Fruit fly (Drosophila melanogaster): Measurements from ENCODE around the gene CG8260.

The CG8260 gene

DNA sequence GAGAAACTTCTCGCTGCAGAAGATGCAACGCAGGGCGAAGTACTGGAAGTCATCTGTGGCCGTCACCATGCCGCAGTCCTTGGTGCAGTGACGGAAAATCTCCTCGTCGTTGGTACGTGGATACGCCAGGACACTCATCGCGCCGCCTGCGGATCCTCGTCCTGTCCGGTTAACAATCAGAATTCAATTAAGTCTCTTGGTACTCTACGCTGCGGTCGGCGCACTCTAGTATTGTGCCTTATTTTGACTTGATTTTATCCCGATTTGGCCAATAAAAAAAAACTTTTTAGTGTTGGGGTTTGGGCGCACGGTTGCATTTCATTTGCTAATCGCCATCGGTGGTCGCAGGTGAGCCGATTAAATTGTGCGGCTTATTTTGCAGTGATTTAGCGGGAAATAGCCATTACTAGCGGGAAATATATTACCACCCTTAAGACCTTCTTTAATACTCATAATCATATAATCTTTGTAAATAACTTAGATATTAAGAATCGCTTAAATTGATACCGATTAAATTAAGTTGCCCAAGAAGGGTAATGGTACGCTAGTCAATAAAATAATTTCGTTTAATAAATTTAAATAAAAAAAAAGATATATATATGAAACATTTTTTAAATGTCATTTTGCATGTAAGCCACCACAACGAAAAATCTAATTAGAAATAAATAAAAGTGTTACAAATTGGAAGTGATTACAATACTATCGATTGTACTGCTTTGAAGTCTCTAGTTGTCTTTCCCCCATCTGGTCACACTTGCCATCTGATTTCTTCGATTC lies 10.0 kb upstream of the CG8260 start, which contains the start of the genes CG8944 and CCT6:
CG8944 (minus strand) TSS at position 327 of the 777 bp plus-strand sequence.
CCT6 (plus strand) TSS at position 744 of the 777 bp plus-strand sequence.
- TF ChIP-seq Sin3A (optimal IDR thresholded peaks at IDR 0.05) (no peak), insv (optimal IDR thresholded peaks at IDR 0.05) (no peak), h (optimal IDR thresholded peaks at IDR 0.05) (no peak), Myc (optimal IDR thresholded peaks at IDR 0.05) (no peak), psq (optimal IDR thresholded peaks at IDR 0.05) (no peak), ttk (optimal IDR thresholded peaks at IDR 0.05) (no peak)

DNA sequence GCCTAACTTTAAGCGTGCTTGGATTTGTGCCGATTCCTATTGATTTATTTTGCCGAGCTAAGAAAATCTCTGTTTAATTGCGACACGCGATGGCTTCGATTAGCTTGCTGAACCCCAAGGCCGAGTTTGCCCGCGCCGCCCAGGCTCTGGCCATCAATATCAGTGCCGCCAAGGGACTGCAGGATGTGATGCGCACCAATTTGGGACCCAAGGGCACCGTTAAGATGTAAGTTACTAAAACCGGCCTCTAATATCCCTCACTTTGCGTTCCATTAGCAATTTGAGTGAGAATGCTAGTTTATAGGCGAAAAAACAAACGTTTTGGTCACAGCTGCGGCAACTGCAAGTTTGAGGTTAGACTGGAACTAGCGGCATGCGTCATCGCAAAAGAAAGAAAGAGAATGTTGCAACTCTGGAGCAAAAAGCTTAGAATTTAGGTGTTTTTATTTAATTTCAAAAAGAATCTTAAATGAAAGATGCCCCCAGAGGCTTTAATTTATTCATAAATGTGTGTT lies 9.4 kb upstream of the CG8260 start:
- TF ChIP-seq insv (optimal IDR thresholded peaks at IDR 0.05) (no peak), Sin3A (optimal IDR thresholded peaks at IDR 0.05) (no peak), h (optimal IDR thresholded peaks at IDR 0.05) (no peak), ttk (optimal IDR thresholded peaks at IDR 0.05) (no peak), psq (optimal IDR thresholded peaks at IDR 0.05) (no peak), Myc (optimal IDR thresholded peaks at IDR 0.05) (no peak)

DNA sequence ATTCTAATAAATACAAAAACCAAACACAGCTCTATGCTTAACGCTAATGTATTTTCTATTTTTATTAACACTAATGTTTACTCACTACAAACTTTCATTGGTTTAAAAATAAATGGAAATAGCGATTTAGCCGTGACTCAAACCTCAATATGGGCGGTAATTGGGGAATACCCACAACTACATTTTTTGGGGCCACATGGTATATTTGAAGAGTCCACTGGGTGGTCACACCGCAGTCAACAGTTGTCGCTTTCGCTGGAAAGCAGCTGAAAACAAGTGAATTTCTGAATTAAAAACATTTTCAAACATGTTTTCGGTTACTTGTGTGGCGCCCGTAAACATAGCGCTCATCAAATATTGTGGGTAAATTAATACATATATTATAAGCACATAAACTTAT lies 7.2 kb upstream of the CG8260 start, which contains the start of gene Mvd:
Mvd (plus strand) TSS at position 222 of the 400 bp plus-strand sequence.
- no peak for TF ChIP-seq psq (optimal IDR thresholded peaks at IDR 0.05)
- no peak for TF ChIP-seq Myc (optimal IDR thresholded peaks at IDR 0.05)
- no peak for TF ChIP-seq h (optimal IDR thresholded peaks at IDR 0.05)

DNA sequence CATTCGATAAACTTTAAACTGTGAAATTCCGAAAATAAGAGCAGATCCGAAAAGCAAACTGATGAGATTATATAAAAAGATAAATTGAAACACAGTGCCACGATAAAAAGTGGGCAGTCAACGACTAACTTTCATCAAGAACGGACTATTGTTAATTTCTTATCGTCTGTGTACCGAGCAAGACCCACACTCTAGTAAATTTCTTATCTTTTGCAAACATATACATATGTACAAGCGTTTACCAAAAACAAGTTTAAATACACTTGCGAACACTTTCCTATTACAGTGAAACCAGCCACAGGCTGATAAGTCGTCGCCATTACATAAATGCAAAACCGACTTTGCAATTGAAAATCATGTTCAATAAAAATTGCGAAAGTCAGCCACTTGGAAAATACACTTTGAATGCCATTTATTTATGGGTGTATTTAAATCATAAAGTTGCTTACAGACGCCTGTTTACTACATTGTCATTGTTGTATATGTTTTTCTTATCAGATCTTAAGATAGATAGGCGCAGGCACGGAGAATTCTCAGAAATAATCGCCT lies 2.6 kb downstream of the CG8260 start:
- TF ChIP-seq h (optimal IDR thresholded peaks at IDR 0.05) = no peak
- no peak for TF ChIP-seq psq (optimal IDR thresholded peaks at IDR 0.05)
- TF ChIP-seq insv (optimal IDR thresholded peaks at IDR 0.05) = no peak
- TF ChIP-seq Sin3A (optimal IDR thresholded peaks at IDR 0.05) = no peak
- TF ChIP-seq ttk (optimal IDR thresholded peaks at IDR 0.05) = no peak
- no peak for TF ChIP-seq Myc (optimal IDR thresholded peaks at IDR 0.05)

DNA sequence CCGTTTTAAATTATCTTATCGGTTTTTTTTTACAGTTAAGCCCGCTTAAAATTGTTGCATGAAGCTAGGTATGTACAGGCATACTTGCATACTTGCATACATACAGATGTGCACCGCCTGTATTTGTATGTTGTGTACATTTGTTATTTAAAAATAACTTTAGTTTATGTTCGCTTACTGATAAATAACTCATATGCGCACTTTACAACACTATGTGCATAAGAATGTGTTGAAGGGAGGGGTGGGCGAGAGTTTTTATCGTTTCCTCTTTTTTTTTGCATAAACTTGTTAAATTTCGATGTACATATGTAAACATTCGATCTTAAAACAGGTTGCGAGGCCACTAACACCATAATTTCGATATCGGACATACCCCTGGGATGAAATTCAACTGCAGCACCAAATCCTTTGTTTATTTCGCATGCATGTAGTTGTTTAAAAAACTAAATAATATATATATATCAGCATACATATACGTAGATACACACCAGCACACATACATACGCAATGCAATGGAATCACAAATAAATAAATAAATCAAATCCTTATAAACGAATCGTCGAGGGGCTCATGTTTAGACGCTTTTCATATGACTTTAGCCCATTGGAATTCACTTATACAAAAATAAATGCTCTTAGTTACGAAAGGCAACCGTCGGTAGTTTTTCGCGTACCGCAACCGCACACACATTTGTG lies 3.8 kb downstream of the CG8260 start:
- TF ChIP-seq psq (optimal IDR thresholded peaks at IDR 0.05) (no peak), h (optimal IDR thresholded peaks at IDR 0.05) (no peak), Sin3A (optimal IDR thresholded peaks at IDR 0.05) (no peak), ttk (optimal IDR thresholded peaks at IDR 0.05) (no peak), Myc (optimal IDR thresholded peaks at IDR 0.05) (no peak), insv (optimal IDR thresholded peaks at IDR 0.05) (no peak)

DNA sequence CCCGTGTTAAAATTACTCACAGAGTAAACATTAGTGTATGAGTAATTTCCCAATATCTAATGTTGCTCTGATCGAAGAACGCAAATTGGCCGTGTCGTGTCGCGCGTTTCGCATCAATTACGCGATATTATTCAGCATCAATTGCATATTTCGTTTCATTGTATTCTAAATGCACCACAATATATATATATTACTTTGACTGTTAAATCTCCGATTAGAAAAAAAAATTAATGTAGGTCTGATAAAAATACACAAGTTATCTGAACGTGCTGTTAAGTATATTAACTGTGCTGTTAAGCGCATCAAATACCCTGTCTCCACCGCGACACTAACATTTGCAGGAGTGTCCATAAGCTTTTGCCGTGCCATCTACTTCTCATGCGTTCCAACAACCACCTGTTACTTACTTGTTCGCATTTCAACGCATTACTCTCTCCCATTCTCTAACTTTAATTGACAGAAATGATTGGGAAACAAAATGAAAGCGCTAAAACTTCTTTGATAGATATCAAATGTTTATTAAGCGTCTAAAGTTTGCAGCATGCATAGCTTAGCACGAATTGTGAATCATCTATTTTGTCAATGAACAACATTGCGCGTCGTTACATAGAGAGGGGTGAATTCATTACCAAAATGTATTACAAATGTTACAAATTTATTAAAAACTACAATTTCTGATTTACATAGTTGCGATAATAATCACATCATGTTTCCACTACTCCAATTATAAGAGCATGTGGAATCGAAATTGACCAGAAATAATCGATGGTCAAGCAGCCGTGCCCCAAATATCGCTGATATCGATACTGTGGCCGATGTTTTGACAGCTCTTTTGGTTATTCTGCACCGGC lies 4.6 kb downstream of the CG8260 start, which contains the start of the genes Graf and mRpL3:
Graf (minus strand) TSS at position 287 of the 851 bp plus-strand sequence.
mRpL3 (plus strand) TSS at position 802 of the 851 bp plus-strand sequence.
- TF ChIP-seq ttk (optimal IDR thresholded peaks at IDR 0.05) (no peak), psq (optimal IDR thresholded peaks at IDR 0.05) (no peak), Myc (optimal IDR thresholded peaks at IDR 0.05) (no peak), insv (optimal IDR thresholded peaks at IDR 0.05) (no peak), Sin3A (optimal IDR thresholded peaks at IDR 0.05) (no peak)

DNA sequence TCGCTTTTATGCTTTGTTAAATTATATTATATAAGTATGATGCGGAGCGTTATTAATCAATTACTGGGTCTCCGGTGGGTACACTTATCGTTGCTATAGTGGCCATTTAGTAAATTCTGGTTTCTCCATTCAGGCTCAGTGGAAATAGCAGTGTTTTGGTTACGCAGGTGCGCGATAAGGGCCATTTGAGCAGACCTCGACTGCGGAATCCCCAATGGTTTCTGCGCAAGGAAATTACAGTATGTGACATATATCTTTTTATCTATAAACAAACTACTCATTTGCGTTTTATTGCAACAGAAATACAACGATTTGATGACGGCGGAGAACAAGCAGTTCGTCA lies 5.2 kb downstream of the CG8260 start:
- TF ChIP-seq Sin3A (optimal IDR thresholded peaks at IDR 0.05) = no peak
- no peak for TF ChIP-seq insv (optimal IDR thresholded peaks at IDR 0.05)
- TF ChIP-seq Myc (optimal IDR thresholded peaks at IDR 0.05) = no peak
- no peak for TF ChIP-seq h (optimal IDR thresholded peaks at IDR 0.05)
- TF ChIP-seq psq (optimal IDR thresholded peaks at IDR 0.05) = no peak
- TF ChIP-seq ttk (optimal IDR thresholded peaks at IDR 0.05) = no peak

DNA sequence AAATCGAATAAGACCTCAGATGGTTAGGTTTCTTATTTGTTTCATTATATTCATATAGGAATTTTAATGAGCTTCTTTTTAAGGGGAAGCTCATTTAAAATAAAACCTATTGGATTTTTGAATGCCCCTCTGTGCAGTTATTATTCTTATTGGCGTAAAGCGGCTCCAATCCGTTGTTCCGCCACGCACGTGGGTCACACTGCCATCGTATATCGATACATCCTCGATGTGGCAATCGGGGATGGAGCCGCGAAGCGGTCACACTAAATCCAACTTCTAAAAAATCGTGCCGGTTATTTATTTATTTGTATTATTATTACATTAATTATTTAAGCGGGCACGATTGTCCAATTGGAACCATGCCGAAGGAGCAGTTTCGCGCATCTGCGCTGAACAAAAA lies 6.6 kb downstream of the CG8260 start, which contains the start of gene Polr3A:
Polr3A (plus strand) TSS at position 234 of the 400 bp plus-strand sequence.
- TF ChIP-seq Myc (optimal IDR thresholded peaks at IDR 0.05) (no peak), h (optimal IDR thresholded peaks at IDR 0.05) (no peak), ttk (optimal IDR thresholded peaks at IDR 0.05) (no peak), insv (optimal IDR thresholded peaks at IDR 0.05) (no peak), psq (optimal IDR thresholded peaks at IDR 0.05) (no peak), Sin3A (optimal IDR thresholded peaks at IDR 0.05) (no peak)

DNA sequence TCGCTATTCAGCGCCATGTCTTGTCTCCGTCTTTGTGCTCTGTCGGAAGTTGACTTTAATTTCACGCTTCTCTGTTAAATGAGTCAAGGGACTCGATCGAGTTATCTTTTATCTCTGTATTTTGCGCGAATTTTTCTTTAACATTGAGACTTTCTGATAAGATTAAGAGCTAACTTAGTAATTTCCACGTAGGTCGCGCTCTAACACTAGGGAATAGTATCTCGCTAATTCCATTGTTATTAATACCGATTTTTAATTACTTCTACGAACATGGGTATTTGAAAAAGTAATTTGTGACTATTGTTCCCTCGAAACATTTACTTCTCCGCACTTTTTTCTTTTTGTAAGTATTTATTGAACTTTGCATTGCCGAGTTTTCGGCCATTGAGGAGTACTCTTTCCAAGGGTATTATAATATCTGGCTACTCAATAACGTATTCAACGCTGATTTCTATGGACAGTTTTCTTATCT lies 10.3 kb downstream of the CG8260 start, which contains the start of gene CG8952:
CG8952 (minus strand) TSS at position 51 of the 472 bp plus-strand sequence.
- no peak for TF ChIP-seq psq (optimal IDR thresholded peaks at IDR 0.05)
- TF ChIP-seq insv (optimal IDR thresholded peaks at IDR 0.05) = no peak
- no peak for TF ChIP-seq Sin3A (optimal IDR thresholded peaks at IDR 0.05)
- no peak for TF ChIP-seq Myc (optimal IDR thresholded peaks at IDR 0.05)
- TF ChIP-seq ttk (optimal IDR thresholded peaks at IDR 0.05) = no peak
- TF ChIP-seq h (optimal IDR thresholded peaks at IDR 0.05) = no peak

DNA sequence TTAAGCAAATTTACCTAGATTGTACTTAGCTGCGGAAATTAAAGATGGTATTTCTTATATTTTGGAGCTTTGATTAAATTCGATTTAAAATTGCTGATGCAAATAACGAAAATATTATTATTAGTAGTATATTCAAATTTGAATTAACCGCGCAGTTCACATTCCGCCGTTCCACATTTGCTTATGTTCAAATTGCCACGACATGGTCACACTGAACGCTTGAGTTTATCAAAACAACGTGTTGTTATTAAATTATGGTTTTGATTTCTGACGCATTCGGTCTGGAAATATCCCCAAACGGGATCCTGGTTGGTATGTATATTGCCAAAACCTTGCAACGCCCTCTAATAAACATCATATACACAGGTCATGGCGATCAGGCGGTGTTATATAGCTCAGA lies 13.3 kb downstream of the CG8260 start, which contains the start of gene CG33172:
CG33172 (plus strand) TSS at position 208 of the 400 bp plus-strand sequence.
- TF ChIP-seq ttk (optimal IDR thresholded peaks at IDR 0.05) = no peak
- no peak for TF ChIP-seq Myc (optimal IDR thresholded peaks at IDR 0.05)
- TF ChIP-seq Sin3A (optimal IDR thresholded peaks at IDR 0.05) = no peak
- no peak for TF ChIP-seq psq (optimal IDR thresholded peaks at IDR 0.05)
- TF ChIP-seq insv (optimal IDR thresholded peaks at IDR 0.05) = no peak
- no peak for TF ChIP-seq h (optimal IDR thresholded peaks at IDR 0.05)

DNA sequence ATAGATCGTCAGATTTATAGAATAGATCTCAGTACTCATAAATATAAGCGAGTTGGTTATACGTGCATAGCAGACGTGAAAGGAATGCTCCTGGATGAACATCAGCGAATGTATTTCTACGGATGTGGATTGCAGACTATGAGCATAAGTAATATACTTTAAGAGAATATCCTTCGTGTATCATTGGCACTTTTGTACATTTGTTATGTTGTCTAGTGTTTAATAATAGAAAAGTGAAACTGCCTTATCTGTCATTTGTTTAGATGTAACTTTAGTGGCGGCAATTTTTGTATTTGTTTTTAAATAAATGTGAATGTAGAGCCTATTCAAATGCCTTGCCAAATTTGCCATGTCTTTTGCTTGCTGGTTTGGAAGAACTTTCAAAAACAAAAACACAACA lies 16.5 kb downstream of the CG8260 start, which contains the start of gene CG43672:
CG43672 (plus strand) TSS at position 301 of the 400 bp plus-strand sequence.
- TF ChIP-seq Myc (optimal IDR thresholded peaks at IDR 0.05) = no peak
- TF ChIP-seq Sin3A (optimal IDR thresholded peaks at IDR 0.05) = no peak
- no peak for TF ChIP-seq ttk (optimal IDR thresholded peaks at IDR 0.05)
- no peak for TF ChIP-seq h (optimal IDR thresholded peaks at IDR 0.05)
- TF ChIP-seq psq (optimal IDR thresholded peaks at IDR 0.05) = no peak
- TF ChIP-seq insv (optimal IDR thresholded peaks at IDR 0.05) = no peak

All from Kc167 (cell line).